Worm (Caenorhabditis elegans) whole organism, early embryonic: Measurements from ENCODE around the gene K08B4.7.

Source experiments
- B0310.2 ChIP-seq: sonication (generic microtip); optimal IDR thresholded peaks from 2 replicates; lab custom pipeline; 2016; ENCODE audit warnings: mild to moderate bottlenecking, missing genetic modification characterization, missing compliant biosample characterization
- aly-1 ChIP-seq: sonication (generic microtip); optimal IDR thresholded peaks from 2 replicates; lab custom pipeline; 2016; ENCODE audit warnings: missing genetic modification characterization, missing compliant biosample characterization
- ama-1 ChIP-seq: fragments of 150-350 bp; optimal IDR thresholded peaks from 2 replicates; lab custom pipeline; 2014
- flt-1 ChIP-seq: fragments of 200-800 bp; sonication (Bioruptor generic); IDR thresholded peaks from 2 replicates; pipeline ENCODE4 v1.3.6; 2022; ENCODE audit warnings: missing genetic modification characterization, missing compliant biosample characterization
- hmbx-1 ChIP-seq: sonication (generic microtip); optimal IDR thresholded peaks from 2 replicates; lab custom pipeline; 2016; ENCODE audit warnings: mild to moderate bottlenecking, missing genetic modification characterization, missing compliant biosample characterization
- hmg-4 ChIP-seq: fragments of 200-800 bp; sonication (Bioruptor generic); optimal IDR thresholded peaks from 2 replicates; lab custom pipeline; 2018; ENCODE audit warnings: mild to moderate bottlenecking, missing genetic modification characterization, missing compliant biosample characterization
- hnd-1 ChIP-seq: sonication (generic microtip); optimal IDR thresholded peaks from 2 replicates; lab custom pipeline; 2016; ENCODE audit warnings: missing genetic modification characterization, missing compliant biosample characterization
- pes-1 ChIP-seq: fragments of 200-800 bp; sonication (Bioruptor generic); IDR thresholded peaks from 2 replicates; pipeline ENCODE4 v1.3.6; 2022; ENCODE audit warnings: missing genetic modification reagents, missing genetic modification characterization, missing compliant biosample characterization
- scrt-1 ChIP-seq: fragments of 200-800 bp; sonication (Bioruptor generic); IDR thresholded peaks from 2 replicates; pipeline ENCODE4 v1.3.6; 2022; ENCODE audit warnings: missing genetic modification characterization, missing compliant biosample characterization
- sea-1 ChIP-seq: fragments of 200-800 bp; sonication (Bioruptor generic); conservative IDR thresholded peaks from 2 replicates; pipeline ENCODE4 v1.3.6; 2022; ENCODE audit warnings: missing genetic modification characterization, missing compliant biosample characterization
- tbx-11 ChIP-seq: fragments of 200-800 bp; sonication (Bioruptor generic); IDR thresholded peaks from 2 replicates; pipeline ENCODE4 v1.3.6; 2022; ENCODE audit warnings: missing genetic modification characterization, missing compliant biosample characterization
- tbx-37 ChIP-seq: fragments of 200-800 bp; sonication (Bioruptor generic); conservative IDR thresholded peaks from 2 replicates; pipeline ENCODE4 v1.3.6; 2022; ENCODE audit warnings: missing genetic modification reagents, missing genetic modification characterization, missing compliant biosample characterization
- tra-4 ChIP-seq: sonication (generic microtip); optimal IDR thresholded peaks from 2 replicates; lab custom pipeline; 2017; ENCODE audit warnings: missing genetic modification characterization, missing compliant biosample characterization

K08B4.7 gene

ce11 chrIV:6048462-6048861, 43.8 kb downstream of the K08B4.7 start:
- TF ChIP-seq pes-1, result no peak
- no peak for TF ChIP-seq tbx-11 (GFP tag; lab: Robert Waterston, UW)
- no peak for TF ChIP-seq scrt-1 (GFP tag; lab: Robert Waterston, UW)

ce11 chrIV:6047164-6047727, 45.0 kb downstream of the K08B4.7 start:
- TF ChIP-seq pes-1 (no peak), sea-1 (GFP tag; lab: Robert Waterston, UW) (no peak), tbx-37 (no peak), hnd-1 (tag; lab: Kevin White, UChicago) (no peak), ama-1 (lab: Kevin White, UChicago) (no peak), aly-1 (no peak), flt-1 (GFP tag; lab: Robert Waterston, UW) (no peak), hmg-4 (GFP tag; lab: Kevin White, UChicago) (no peak), tbx-11 (GFP tag; lab: Robert Waterston, UW) (no peak), hmbx-1 (tag; lab: Kevin White, UChicago) (no peak), tra-4 (no peak), B0310.2 (tag; lab: Kevin White, UChicago) (no peak), scrt-1 (GFP tag; lab: Robert Waterston, UW) (no peak)
